Worm (Caenorhabditis elegans) whole organism, L2 larva: ENCODE measurements around the gene nstp-6.

Experiments
- F13H6.1 ChIP-seq: sonication (generic microtip); optimal IDR thresholded peaks from 2 replicates; lab custom pipeline; 2016; ENCODE audit warnings: missing genetic modification characterization, missing compliant biosample characterization
- R02D3.7 ChIP-seq: fragments of 150-350 bp; optimal IDR thresholded peaks from 2 replicates; lab custom pipeline; 2014; ENCODE audit warnings: missing biosample characterization, missing genetic modification characterization
- ZK546.5 ChIP-seq: sonication (generic microtip); optimal IDR thresholded peaks from 2 replicates; lab custom pipeline; 2017; ENCODE audit warnings: missing biosample characterization, missing genetic modification characterization
- ceh-16 ChIP-seq: fragments of 150-350 bp; optimal IDR thresholded peaks from 2 replicates; lab custom pipeline; 2014; ENCODE audit warnings: missing biosample characterization, missing genetic modification characterization
- egl-27 ChIP-seq: sonication (generic microtip); optimal IDR thresholded peaks from 3 replicates; lab custom pipeline; 2017; ENCODE audit warnings: missing biosample characterization, missing genetic modification reagents, missing genetic modification characterization
- fos-1 ChIP-seq: fragments of 150-350 bp; optimal IDR thresholded peaks from 2 replicates; lab custom pipeline; 2014; ENCODE audit warnings: missing biosample characterization, missing genetic modification characterization
- gmeb-1 ChIP-seq: fragments of 150-350 bp; optimal IDR thresholded peaks from 2 replicates; lab custom pipeline; 2014; ENCODE audit warnings: missing biosample characterization, missing genetic modification characterization
- lin-11 ChIP-seq: fragments of 150-350 bp; sonication (generic microtip); optimal IDR thresholded peaks from 2 replicates; lab custom pipeline; 2014; ENCODE audit warnings: missing biosample characterization, missing genetic modification characterization, inconsistent platforms, mixed read lengths
- nhr-11 ChIP-seq: fragments of 150-350 bp; optimal IDR thresholded peaks from 2 replicates; lab custom pipeline; 2014; ENCODE audit warnings: missing biosample characterization, missing genetic modification characterization
- nhr-12 ChIP-seq: fragments of 150-350 bp; optimal IDR thresholded peaks from 2 replicates; lab custom pipeline; 2014; ENCODE audit warnings: missing biosample characterization, missing genetic modification characterization
- nhr-25 ChIP-seq: fragments of 150-350 bp; sonication (generic microtip); optimal IDR thresholded peaks from 3 replicates; lab custom pipeline; 2014; ENCODE audit warnings: missing biosample characterization, missing genetic modification characterization
- snpc-4 ChIP-seq: fragments of 150-350 bp; optimal IDR thresholded peaks from 2 replicates; lab custom pipeline; 2014; ENCODE audit warnings: missing biosample characterization, missing genetic modification characterization
- ztf-1 ChIP-seq: fragments of 200-800 bp; sonication (Bioruptor generic); conservative IDR thresholded peaks from 2 replicates; pipeline ENCODE4 v1.3.6; 2022; ENCODE audit warnings: missing genetic modification characterization, missing compliant biosample characterization
- ztf-11 ChIP-seq: sonication (generic microtip); optimal IDR thresholded peaks from 2 replicates; lab custom pipeline; 2017; ENCODE audit warnings: missing biosample characterization, missing genetic modification characterization

DNA sequence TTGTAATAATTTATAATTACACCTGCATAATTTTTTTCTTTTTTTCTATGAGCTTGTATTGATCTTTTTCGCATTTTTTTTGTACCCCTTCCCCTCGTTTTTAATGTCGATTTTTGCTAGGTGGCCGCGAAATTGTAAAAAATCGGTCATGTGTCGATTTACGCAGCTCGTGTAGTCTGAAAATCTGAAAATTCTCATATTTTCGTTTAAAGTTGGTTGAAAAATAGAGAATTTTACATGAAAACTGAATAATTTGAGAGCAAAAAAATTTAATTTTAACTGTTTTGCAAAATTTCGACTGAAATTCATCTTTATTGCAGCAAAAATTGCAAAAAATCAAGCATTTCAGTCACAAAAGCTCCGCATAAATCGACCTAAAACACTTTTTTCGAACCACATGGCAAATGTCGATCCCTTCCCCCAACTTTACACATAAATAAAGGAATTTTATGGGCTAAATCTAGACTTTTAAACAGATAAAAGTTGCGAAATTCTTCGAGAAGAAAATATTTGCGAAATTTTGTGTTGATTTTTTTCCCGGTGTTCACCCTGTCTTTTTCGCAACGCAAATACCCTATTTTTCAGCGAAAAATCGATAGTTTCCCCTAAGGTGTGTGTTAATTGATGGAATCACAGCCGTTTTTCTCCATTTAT is 21.1 kb downstream of the nstp-6 start:
- TF ChIP-seq nhr-11, result no peak
- no peak for TF ChIP-seq F13H6.1
- no peak for TF ChIP-seq ztf-11
- no peak for TF ChIP-seq ZK546.5 (tag; lab: Kevin White, UChicago)
- TF ChIP-seq R02D3.7 (tag; lab: Kevin White, UChicago), result no peak
- TF ChIP-seq egl-27 (tag; lab: Kevin White, UChicago), result no peak
- no peak for TF ChIP-seq gmeb-1 (tag; lab: Kevin White, UChicago)
- TF ChIP-seq snpc-4 (tag; lab: Kevin White, UChicago), result no peak
- no peak for TF ChIP-seq nhr-25 (tag; lab: Kevin White, UChicago)
- TF ChIP-seq ztf-1 (GFP tag; lab: Robert Waterston, UW), result no peak
- TF ChIP-seq lin-11 (tag; lab: Kevin White, UChicago), result no peak
- TF ChIP-seq fos-1 (tag; lab: Kevin White, UChicago), result no peak
- TF ChIP-seq nhr-12 (tag; lab: Kevin White, UChicago), result no peak
- no peak for TF ChIP-seq ceh-16 (tag; lab: Kevin White, UChicago)
